Worm (Caenorhabditis elegans) whole organism, L4/young adult: ENCODE results near the gene daf-22.

ENCODE experiments used
- W03F9.2 ChIP-seq: fragments of 150-350 bp; optimal IDR thresholded peaks from 2 replicates; lab custom pipeline; 2014; ENCODE audit warnings: missing biosample characterization, missing genetic modification characterization
- him-1 ChIP-seq: sonication (generic microtip); optimal IDR thresholded peaks from 2 replicates; lab custom pipeline; 2016; ENCODE audit warnings: missing genotype, missing genetic modification reagents, missing genetic modification characterization, missing compliant biosample characterization

DNA sequence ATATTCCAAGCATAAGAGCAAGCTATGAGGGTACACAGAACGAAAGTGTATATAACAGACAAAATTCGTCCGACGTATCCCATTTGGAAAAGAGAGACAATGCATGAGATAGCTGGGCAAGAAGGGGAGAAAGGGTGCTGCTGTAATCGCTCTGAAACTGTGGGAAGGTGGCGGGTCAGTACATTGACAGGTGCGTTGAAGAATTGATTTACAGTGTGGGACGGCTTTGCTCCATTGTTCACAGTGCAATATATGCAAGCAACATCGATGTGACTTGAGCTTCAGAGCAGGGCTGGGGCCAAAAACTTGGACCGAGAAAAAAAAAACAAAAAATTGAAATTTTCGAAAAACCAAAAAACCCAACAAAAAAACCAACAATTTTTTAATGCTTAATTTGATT is 15.4 kb downstream of the daf-22 start, which contains the start of gene F57G9.3:
- TF ChIP-seq him-1 (tag; lab: Kevin White, UChicago) (no peak), W03F9.2 (tag; lab: Kevin White, UChicago) (no peak)
